Worm (Caenorhabditis elegans): ENCODE measurements around the gene M03F4.4.

DNA sequence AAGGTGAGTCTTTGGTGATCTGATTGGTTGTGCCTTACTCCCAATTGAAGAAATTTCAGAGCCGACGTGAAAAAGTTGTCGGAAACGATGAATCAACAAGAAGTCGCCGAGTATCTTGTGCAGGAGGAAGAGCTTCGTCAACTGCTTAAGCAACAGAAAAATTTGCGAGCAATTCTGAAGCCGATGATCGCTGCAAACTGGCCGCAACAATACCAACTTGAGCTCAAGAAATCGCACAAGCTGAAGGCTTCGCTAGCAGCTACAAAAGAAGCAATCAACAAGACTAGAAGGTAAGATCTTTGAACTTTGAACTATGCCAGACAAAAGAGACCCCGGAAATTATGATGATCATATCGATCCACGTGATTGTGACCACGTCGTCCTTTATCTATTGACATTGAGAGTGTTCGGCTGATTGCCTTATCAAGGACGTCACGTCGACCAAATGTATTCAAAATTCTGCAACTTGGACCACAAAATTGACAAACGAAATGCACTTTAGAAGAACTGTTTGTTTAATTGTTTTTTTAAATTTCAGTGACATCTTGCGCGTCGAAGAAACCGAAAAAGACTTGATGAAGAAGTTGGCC, 45.8 kb downstream of the M03F4.4 start:
- TF ChIP-seq lsl-1 (GFP tag; optimal IDR thresholded peaks at IDR 0.05), result no peak
- no peak for TF ChIP-seq ztf-25 (GFP tag; IDR thresholded peaks at IDR 0.05)
- TF ChIP-seq Y95B8A.8 (GFP tag; IDR thresholded peaks at IDR 0.05), result no peak
- no peak for TF ChIP-seq sea-2 (GFP tag; IDR thresholded peaks at IDR 0.05)
- no peak for TF ChIP-seq snpc-1.3 (tag; optimal IDR thresholded peaks at IDR 0.05; ENCODE audit: insufficient read depth)
- TF ChIP-seq snpc-4 (GFP tag; optimal IDR thresholded peaks at IDR 0.05), result no peak
- no peak for TF ChIP-seq snpc-4 (tag; optimal IDR thresholded peaks at IDR 0.05)
- no peak for TF ChIP-seq ztf-18 (tag; optimal IDR thresholded peaks at IDR 0.05)
- TF ChIP-seq F49E8.2 (tag; optimal IDR thresholded peaks at IDR 0.05; ENCODE audit: insufficient read depth), result no peak
- TF ChIP-seq tbx-9 (tag; optimal IDR thresholded peaks at IDR 0.05; ENCODE audit: borderline replicate concordance), result no peak
- no peak for TF ChIP-seq nfyb-1 (GFP tag; IDR thresholded peaks at IDR 0.05)

All from whole organism, young adult.